Fruit fly (Drosophila melanogaster) whole organism, wandering third instar larva: ENCODE results near the gene d-cup.

Experiments
- Hnf4 ChIP-seq: fragments of 200-800 bp; sonication (Bioruptor generic); optimal IDR thresholded peaks from 2 replicates; lab custom pipeline; 2016; ENCODE audit warnings: missing biosample characterization, mild to moderate bottlenecking, missing genetic modification characterization
- psq ChIP-seq: fragments of 200-800 bp; sonication (Bioruptor generic); optimal IDR thresholded peaks from 3 replicates; lab custom pipeline; 2017; ENCODE audit warnings: missing biosample characterization, mild to moderate bottlenecking, missing genetic modification characterization, moderate library complexity
- usp ChIP-seq: fragments of >200 bp; optimal IDR thresholded peaks from 2 replicates; lab custom pipeline; 2017; ENCODE audit warnings: missing biosample characterization, missing genetic modification characterization

dm6 chr3R:12859146-12859545 is 32.6 kb upstream of the d-cup start, which contains the start of gene CG10126:
- TF ChIP-seq psq = no peak
- TF ChIP-seq Hnf4 (GFP tag; lab: Kevin White, UChicago) = no peak
- no peak for TF ChIP-seq usp (GFP tag; lab: Kevin White, UChicago)
